Worm (Caenorhabditis elegans): ENCODE measurements around the gene twk-22.

twk-22 gene

ce11 chrX:16300422-16300821 lies 5.8 kb upstream of the twk-22 start (continued):
- no peak for TF ChIP-seq nhr-80 (tag; optimal IDR thresholded peaks at IDR 0.05)
- TF ChIP-seq ekl-4 (GFP tag; IDR thresholded peaks at IDR 0.05): no peak
- peak; percentile 78 for TF ChIP-seq die-1 (tag; optimal IDR thresholded peaks at IDR 0.05)
- no peak for TF ChIP-seq C06A6.2 (GFP tag; conservative IDR thresholded peaks at IDR 0.05)
- TF ChIP-seq F57C9.4 (tag; optimal IDR thresholded peaks at IDR 0.05): no peak
- TF ChIP-seq B0336.3 (GFP tag; IDR thresholded peaks at IDR 0.05): no peak
- TF ChIP-seq ZK185.1 (tag; optimal IDR thresholded peaks at IDR 0.05; ENCODE audit: poor library complexity, severe bottlenecking): peak; percentile 72
- TF ChIP-seq Y53G8AR.9 (GFP tag; conservative IDR thresholded peaks at IDR 0.05): no peak
- peak; percentile 78; the same call in 1 of the 2 replicates for TF ChIP-seq Y56A3A.18 (GFP tag; IDR thresholded peaks at IDR 0.05)
- no peak for TF ChIP-seq xnd-1 (tag; optimal IDR thresholded peaks at IDR 0.05)
- TF ChIP-seq ceh-27 (GFP tag; optimal IDR thresholded peaks at IDR 0.05): no peak
- peak; percentile 46 for TF ChIP-seq mxl-1 (tag; optimal IDR thresholded peaks at IDR 0.05)
- TF ChIP-seq F22D6.2 (tag; optimal IDR thresholded peaks at IDR 0.05): no peak
- peak; percentile 89 for TF ChIP-seq lin-26 (GFP tag; IDR thresholded peaks at IDR 0.05)
- TF ChIP-seq snpc-1.1 (tag; optimal IDR thresholded peaks at IDR 0.05; ENCODE audit: insufficient read depth): peak; percentile 66
- TF ChIP-seq tbp1 (GFP tag; optimal IDR thresholded peaks at IDR 0.05): peak; percentile 94
- peak; percentile 52; the same call in 1 of the 2 replicates for TF ChIP-seq rcor-1 (GFP tag; IDR thresholded peaks at IDR 0.05)
- TF ChIP-seq rec-8 (tag; optimal IDR thresholded peaks at IDR 0.05): peak; percentile 19 to 58
- TF ChIP-seq cebp-2 (GFP tag; IDR thresholded peaks at IDR 0.05): 0 out of 2 replicates have a peak, but pooled peaks have one; percentile 52
- TF ChIP-seq lsl-1 (GFP tag; optimal IDR thresholded peaks at IDR 0.05): no peak
- peak; percentile 72 for TF ChIP-seq snpc-3.4 (tag; optimal IDR thresholded peaks at IDR 0.05)
- TF ChIP-seq Y95B8A.8 (GFP tag; IDR thresholded peaks at IDR 0.05): no peak
- peak; percentile 45 for TF ChIP-seq madf-6 (GFP tag; IDR thresholded peaks at IDR 0.05)
- no peak for TF ChIP-seq ceh-91 (GFP tag; IDR thresholded peaks at IDR 0.05)
- no peak for TF ChIP-seq Y53F4B.3 (GFP tag; IDR thresholded peaks at IDR 0.05)
- no peak for TF ChIP-seq egrh-3 (GFP tag; IDR thresholded peaks at IDR 0.05)
- TF ChIP-seq K11D2.4 (GFP tag; IDR thresholded peaks at IDR 0.05): no peak
- no peak for TF ChIP-seq mel-28 (tag; optimal IDR thresholded peaks at IDR 0.05; ENCODE audit: borderline replicate concordance)
- TF ChIP-seq aptf-2 (GFP tag; conservative IDR thresholded peaks at IDR 0.05): no peak
- TF ChIP-seq snpc-4 (GFP tag; optimal IDR thresholded peaks at IDR 0.05): peak; percentile 71
- TF ChIP-seq snpc-4 (tag; optimal IDR thresholded peaks at IDR 0.05): peak in 3 of 4 experiments; percentile 58 to 76 (median 61)
- peak; percentile 18 for TF ChIP-seq attf-5 (GFP tag; optimal IDR thresholded peaks at IDR 0.05)
- TF ChIP-seq ceh-100 (GFP tag; IDR thresholded peaks at IDR 0.05): no peak
- no peak for TF ChIP-seq Y79H2A.3 (GFP tag; conservative IDR thresholded peaks at IDR 0.05)
- no peak for TF ChIP-seq let-526 (GFP tag; IDR thresholded peaks at IDR 0.05)
- TF ChIP-seq fkh-3 (tag; optimal IDR thresholded peaks at IDR 0.05): no peak
- peak; percentile 74 for TF ChIP-seq snpc-1.3 (tag; optimal IDR thresholded peaks at IDR 0.05; ENCODE audit: insufficient read depth)
- TF ChIP-seq ceh-58 (GFP tag; IDR thresholded peaks at IDR 0.05): no peak
- TF ChIP-seq lin-54 (GFP tag; optimal IDR thresholded peaks at IDR 0.05): no peak
- no peak for TF ChIP-seq cebp-1 (GFP tag; IDR thresholded peaks at IDR 0.05)
- TF ChIP-seq cebp-1 (tag; optimal IDR thresholded peaks at IDR 0.05): no peak
- TF ChIP-seq madf-10 (tag; optimal IDR thresholded peaks at IDR 0.05): peak; percentile 53
- no peak for TF ChIP-seq hlh-26 (GFP tag; conservative IDR thresholded peaks at IDR 0.05)
- no peak for TF ChIP-seq nhr-120 (GFP tag; IDR thresholded peaks at IDR 0.05)
- no peak for TF ChIP-seq ztf-6 (GFP tag; IDR thresholded peaks at IDR 0.05)
- peak; percentile 4 for TF ChIP-seq athp-1 (tag; optimal IDR thresholded peaks at IDR 0.05)
- no peak for TF ChIP-seq nfya-1 (tag; optimal IDR thresholded peaks at IDR 0.05; ENCODE audit: borderline replicate concordance, insufficient read depth)
- no peak for TF ChIP-seq sea-2 (GFP tag; IDR thresholded peaks at IDR 0.05)
- no peak for TF ChIP-seq tbx-9 (tag; optimal IDR thresholded peaks at IDR 0.05; ENCODE audit: borderline replicate concordance)

Measured in whole organism, young adult.